Worm (Caenorhabditis elegans) whole organism, L2 larva: ENCODE measurements around the gene ZK185.2.

Experiments
- F13H6.1 ChIP-seq: sonication (generic microtip); optimal IDR thresholded peaks from 2 replicates; lab custom pipeline; 2016; ENCODE audit warnings: missing genetic modification characterization, missing compliant biosample characterization
- ceh-82 ChIP-seq: fragments of 150-350 bp; optimal IDR thresholded peaks from 2 replicates; lab custom pipeline; 2014; ENCODE audit warnings: missing biosample characterization, missing genetic modification characterization
- lsy-2 ChIP-seq, 2 experiments: fragments of 150-350 bp in 1 of 2; sonication (generic microtip) in 1 of 2; optimal IDR thresholded peaks; 2 replicates each; lab custom pipeline; 2014 to 2017; ENCODE audit warnings: missing biosample characterization in 2 of 2, missing genetic modification characterization in 2 of 2
- nhr-237 ChIP-seq: fragments of 150-350 bp; optimal IDR thresholded peaks from 2 replicates; lab custom pipeline; 2014; ENCODE audit warnings: missing biosample characterization, missing genetic modification characterization
- nhr-25 ChIP-seq: fragments of 150-350 bp; sonication (generic microtip); optimal IDR thresholded peaks from 3 replicates; lab custom pipeline; 2014; ENCODE audit warnings: missing biosample characterization, missing genetic modification characterization
- sem-4 ChIP-seq: fragments of 150-350 bp; optimal IDR thresholded peaks from 2 replicates; lab custom pipeline; 2014; ENCODE audit warnings: missing biosample characterization, missing genetic modification reagents, missing genetic modification characterization
- ztf-1 ChIP-seq: fragments of 200-800 bp; sonication (Bioruptor generic); conservative IDR thresholded peaks from 2 replicates; pipeline ENCODE4 v1.3.6; 2022; ENCODE audit warnings: missing genetic modification characterization, missing compliant biosample characterization

DNA sequence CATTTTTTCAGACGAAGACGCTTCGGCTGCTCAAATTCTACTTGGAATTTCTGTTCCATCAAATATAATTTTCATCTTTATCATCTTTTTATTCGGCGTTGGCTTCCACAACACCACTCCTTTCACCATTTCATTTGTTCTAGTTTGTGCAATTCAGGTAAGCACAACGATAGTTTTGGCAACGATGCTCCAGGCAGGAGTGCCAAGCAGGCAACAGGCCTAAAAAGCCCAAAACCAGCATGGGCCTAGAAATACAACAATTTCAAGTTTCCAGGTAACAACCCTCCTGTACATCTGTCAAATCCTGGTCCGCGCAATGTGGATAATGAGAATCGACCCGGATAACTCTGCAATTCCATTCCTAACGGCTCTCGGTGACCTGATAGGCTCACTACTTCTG lies 4.8 kb downstream of the ZK185.2 start:
- TF ChIP-seq lsy-2 (tag; optimal IDR thresholded peaks at IDR 0.05; lab: Kevin White, UChicago) (no peak), ztf-1 (GFP tag; lab: Robert Waterston, UW) (no peak), sem-4 (tag; lab: Kevin White, UChicago) (no peak), nhr-25 (tag; lab: Kevin White, UChicago) (no peak), F13H6.1 (tag; lab: Kevin White, UChicago) (no peak), ceh-82 (tag; lab: Kevin White, UChicago) (no peak), nhr-237 (no peak)
